Worm (Caenorhabditis elegans): Measurements from ENCODE around the gene C33F10.14.

DNA sequence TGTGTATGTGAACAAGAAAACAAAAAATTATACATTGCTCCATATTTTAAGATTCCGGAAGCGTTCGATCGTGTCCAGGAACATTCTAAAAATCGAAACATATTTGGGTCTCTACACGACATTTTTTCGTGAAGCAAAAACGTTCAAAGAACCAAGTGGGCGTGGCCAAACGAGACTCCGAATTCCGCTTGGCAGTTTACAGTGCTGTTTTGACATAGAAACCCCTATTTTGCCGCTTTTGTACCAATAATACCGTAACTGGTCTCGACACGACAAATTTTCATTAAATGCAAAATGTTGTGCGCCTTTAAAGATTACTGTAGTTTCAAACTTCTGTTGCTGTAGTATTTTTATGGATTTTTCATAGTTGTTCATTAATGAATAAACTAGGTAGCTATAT is 41.5 kb upstream of the C33F10.14 start:
- TF ChIP-seq cog-1 (tag; optimal IDR thresholded peaks at IDR 0.05) (no peak), flt-1 (GFP tag; IDR thresholded peaks at IDR 0.05) (no peak), T22C8.4 (GFP tag; IDR thresholded peaks at IDR 0.05) (no peak), klf-2 (GFP tag; conservative IDR thresholded peaks at IDR 0.05) (no peak), tab-1 (GFP tag; IDR thresholded peaks at IDR 0.05) (no peak), med-1 (GFP tag; optimal IDR thresholded peaks at IDR 0.05; ENCODE audit: insufficient read depth) (no peak), ztf-29 (GFP tag; IDR thresholded peaks at IDR 0.05) (no peak), ref-1 (GFP tag; conservative IDR thresholded peaks at IDR 0.05) (no peak), ztf-23 (GFP tag; IDR thresholded peaks at IDR 0.05) (no peak)
